Worm (Caenorhabditis elegans) whole organism, young adult: ENCODE results near the gene Y57G11C.20.

ENCODE experiments used
- F49E8.2 ChIP-seq: sonication (generic microtip); optimal IDR thresholded peaks from 3 replicates; lab custom pipeline; 2017; ENCODE audit warnings: missing genetic modification characterization, mild to moderate bottlenecking, missing compliant biosample characterization, antibody characterized with exemption, moderate library complexity; ENCODE audit not compliant: insufficient read depth
- akir-1 ChIP-seq: fragments of 200-800 bp; sonication (Bioruptor generic); optimal IDR thresholded peaks from 2 replicates; lab custom pipeline; 2018; ENCODE audit warnings: mild to moderate bottlenecking, missing genetic modification characterization, moderate library complexity, missing compliant biosample characterization
- ama-1 ChIP-seq, 3 experiments: fragments of 150-350 bp in 1 of 3; sonication (generic microtip) in 2 of 3; optimal IDR thresholded peaks; 2 replicates each; lab custom pipeline; 2014 to 2018; ENCODE audit warnings: missing biosample characterization in 2 of 3, missing genetic modification characterization in 2 of 3, missing genetic modification reagents in 2 of 3
- egl-44 ChIP-seq: fragments of 200-800 bp; sonication (Bioruptor generic); IDR thresholded peaks from 2 replicates; pipeline ENCODE4 v1.3.6; 2022; ENCODE audit warnings: missing genetic modification reagents, missing genetic modification characterization, missing compliant biosample characterization
- hlh-26 ChIP-seq: fragments of 200-800 bp; sonication (Bioruptor generic); conservative IDR thresholded peaks from 2 replicates; pipeline ENCODE4 v1.3.6; 2022; ENCODE audit warnings: missing genetic modification reagents, missing genetic modification characterization, missing compliant biosample characterization
- lin-40 ChIP-seq: sonication (generic microtip); optimal IDR thresholded peaks from 2 replicates; lab custom pipeline; 2016; ENCODE audit warnings: missing genetic modification characterization, mild to moderate bottlenecking, missing compliant biosample characterization, missing genotype, missing genetic modification reagents
- madf-10 ChIP-seq: sonication (generic microtip); optimal IDR thresholded peaks from 2 replicates; lab custom pipeline; 2016; ENCODE audit warnings: mild to moderate bottlenecking, missing genetic modification characterization, missing compliant biosample characterization
- madf-6 ChIP-seq: fragments of 200-800 bp; sonication (Bioruptor generic); IDR thresholded peaks from 2 replicates; pipeline ENCODE4 v1.3.6; 2022; ENCODE audit warnings: missing genetic modification reagents, missing genetic modification characterization, missing compliant biosample characterization
- nfya-2 ChIP-seq: fragments of 200-800 bp; sonication (Bioruptor generic); IDR thresholded peaks from 2 replicates; pipeline ENCODE4 v1.3.6; 2022; ENCODE audit warnings: missing genetic modification reagents, missing genetic modification characterization, missing compliant biosample characterization
- pha-4 ChIP-seq: fragments of 150-350 bp; sonication (generic microtip); optimal IDR thresholded peaks from 2 replicates; lab custom pipeline; 2014; ENCODE audit warnings: missing biosample characterization, missing genetic modification reagents, missing genetic modification characterization
- sea-2 ChIP-seq: fragments of 200-800 bp; sonication (Bioruptor generic); IDR thresholded peaks from 2 replicates; pipeline ENCODE4 v1.3.6; 2022; ENCODE audit warnings: missing genetic modification characterization, missing compliant biosample characterization

ce11 chrIV:14816288-14816687 lies 26.9 kb upstream of the Y57G11C.20 start, which contains the start of gene Y57G11C.46:
- no peak for TF ChIP-seq pha-4 (tag; lab: Kevin White, UChicago)
- TF ChIP-seq egl-44 = no peak
- TF ChIP-seq sea-2 (GFP tag; lab: Robert Waterston, UW) = no peak
- no peak for TF ChIP-seq hlh-26 (GFP tag; lab: Robert Waterston, UW)
- no peak for TF ChIP-seq nfya-2 (GFP tag; lab: Robert Waterston, UW)
- no peak for TF ChIP-seq F49E8.2 (tag; lab: Kevin White, UChicago)
- no peak for TF ChIP-seq madf-10 (tag; lab: Kevin White, UChicago)
- no peak for TF ChIP-seq madf-6 (GFP tag; lab: Robert Waterston, UW)
- TF ChIP-seq akir-1 (GFP tag; lab: Kevin White, UChicago) = no peak
- TF ChIP-seq ama-1 (optimal IDR thresholded peaks at IDR 0.05; lab: Kevin White, UChicago) = no peak
- TF ChIP-seq ama-1 (GFP tag; optimal IDR thresholded peaks at IDR 0.05; lab: Kevin White, UChicago) = no peak
- TF ChIP-seq lin-40 (tag; lab: Kevin White, UChicago) = no peak
